Fruit fly (Drosophila melanogaster): ENCODE results near the gene CG14391.
A peak's percentile ranks its signal among the peaks of the same experiment; 100 is the strongest.

Gene CG14391

dm6 chr3R:12653511-12654252, 41.0 kb downstream of the CG14391 start (continued):
- TF ChIP-seq Sox102F (GFP tag; optimal IDR thresholded peaks at IDR 0.05) (peak; percentile 95), slou (GFP tag; optimal IDR thresholded peaks at IDR 0.05) (peak; percentile 17), Scr (GFP tag; IDR thresholded peaks at IDR 0.05; ENCODE audit: partially characterized antibody) (no peak), odd (GFP tag; optimal IDR thresholded peaks at IDR 0.05) (peak; percentile 83), cas (GFP tag; IDR thresholded peaks at IDR 0.05) (no peak), CG4617 (GFP tag; optimal IDR thresholded peaks at IDR 0.05; ENCODE audit: borderline replicate concordance) (peak; percentile 39), ftz-f1 (GFP tag; optimal IDR thresholded peaks at IDR 0.05) (no peak), ham (GFP tag; IDR thresholded peaks at IDR 0.05) (peak; percentile 61; the same call in 1 of the 2 replicates), CG17186 (GFP tag; optimal IDR thresholded peaks at IDR 0.05) (peak; percentile 63), CG10959 (GFP tag; IDR thresholded peaks at IDR 0.05) (peak; percentile 40; the same call in 1 of the 2 replicates), chm (GFP tag; IDR thresholded peaks at IDR 0.05) (no peak; the same call in 1 of the 2 replicates), ssp (GFP tag; IDR thresholded peaks at IDR 0.05) (peak; percentile 69), CG15479 (GFP tag; optimal IDR thresholded peaks at IDR 0.05) (no peak), CHES-1-like (GFP tag; optimal IDR thresholded peaks at IDR 0.05) (peak; percentile 73), CG3726 (GFP tag; IDR thresholded peaks at IDR 0.05) (0 out of 3 replicates have a peak, but pooled peaks have one; percentile 57), CG10462 (GFP tag; optimal IDR thresholded peaks at IDR 0.05) (peak; percentile 61), caup (GFP tag; optimal IDR thresholded peaks at IDR 0.05; ENCODE audit: severe bottlenecking) (peak; percentile 60), Mes4 (GFP tag; optimal IDR thresholded peaks at IDR 0.05) (peak; percentile 69), Aef1 (GFP tag; IDR thresholded peaks at IDR 0.05) (peak; percentile 87), NFAT (GFP tag; IDR thresholded peaks at IDR 0.05) (peak; percentile 52; the same call in 1 of the 2 replicates), MTF-1 (GFP tag; optimal IDR thresholded peaks at IDR 0.05; ENCODE audit: borderline replicate concordance) (no peak), oc (tag; optimal IDR thresholded peaks at IDR 0.05) (peak; percentile 76), HmgD (GFP tag; optimal IDR thresholded peaks at IDR 0.05) (no peak), usp (GFP tag; optimal IDR thresholded peaks at IDR 0.05) (no peak), bsh (GFP tag; optimal IDR thresholded peaks at IDR 0.05) (peak in 1 of 2 experiments; percentile 71), knrl (GFP tag; IDR thresholded peaks at IDR 0.05; ENCODE audit: partially characterized antibody) (no peak), HHEX (GFP tag; optimal IDR thresholded peaks at IDR 0.05) (peak; percentile 83), zen (tag; optimal IDR thresholded peaks at IDR 0.05) (peak; percentile 28), HLH4C (GFP tag; IDR thresholded peaks at IDR 0.05; ENCODE audit: partially characterized antibody) (no peak; the same call in 2 of the 3 replicates), D19B (GFP tag; optimal IDR thresholded peaks at IDR 0.05) (peak; percentile 70), NC2β (GFP tag; optimal IDR thresholded peaks at IDR 0.05) (peak; percentile 66), mld (GFP tag; IDR thresholded peaks at IDR 0.05; ENCODE audit: partially characterized antibody) (no peak), gt (GFP tag; IDR thresholded peaks at IDR 0.05) (peak; percentile 72), CG14860 (GFP tag; IDR thresholded peaks at IDR 0.05; ENCODE audit: partially characterized antibody) (0 out of 3 replicates have a peak, but pooled peaks have one; percentile 19), Deaf1 (tag; optimal IDR thresholded peaks at IDR 0.05) (peak; percentile 47), CG10654 (GFP tag; optimal IDR thresholded peaks at IDR 0.05) (peak; percentile 81), Vsx1 (GFP tag; optimal IDR thresholded peaks at IDR 0.05) (peak; percentile 27), CG13894 (tag; optimal IDR thresholded peaks at IDR 0.05) (no peak), Elba2 (GFP tag; optimal IDR thresholded peaks at IDR 0.05) (no peak), gfzf (GFP tag; optimal IDR thresholded peaks at IDR 0.05) (no peak), az2 (GFP tag; optimal IDR thresholded peaks at IDR 0.05) (peak; percentile 75), ken (GFP tag; IDR thresholded peaks at IDR 0.05) (peak; percentile 79)
